Worm (Caenorhabditis elegans) whole organism, L1 larva: Measurements from ENCODE around the gene B0034.5.

ENCODE experiments used
- aly-2 ChIP-seq: fragments of 150-350 bp; optimal IDR thresholded peaks from 2 replicates; lab custom pipeline; 2014; ENCODE audit warnings: missing biosample characterization, missing genetic modification characterization
- sox-4 ChIP-seq: sonication (generic microtip); optimal IDR thresholded peaks from 2 replicates; lab custom pipeline; 2016; ENCODE audit warnings: missing genetic modification characterization, missing compliant biosample characterization
- zag-1 ChIP-seq: fragments of 150-350 bp; optimal IDR thresholded peaks from 2 replicates; lab custom pipeline; 2014; ENCODE audit warnings: missing biosample characterization, missing genetic modification characterization

ce11 chrII:6010544-6010943 is 35.8 kb upstream of the B0034.5 start, which contains the start of gene ins-20:
- TF ChIP-seq zag-1 (tag; lab: Kevin White, UChicago) = no peak
- no peak for TF ChIP-seq aly-2 (tag; lab: Kevin White, UChicago)
- TF ChIP-seq sox-4 (tag; lab: Kevin White, UChicago) = no peak
